Fruit fly (Drosophila melanogaster): ENCODE measurements around the gene CG15594.

dm6 chr3R:6301257-6301839 lies 13.8 kb downstream of the CG15594 start, which contains the start of gene Osi15:
- TF ChIP-seq CG8478 (optimal IDR thresholded peaks at IDR 0.05) (no peak), CTCF (optimal IDR thresholded peaks at IDR 0.05) (no peak)

Measured in S2 (cell line).